Fruit fly (Drosophila melanogaster): ENCODE results near the gene CG15260.

Gene CG15260

dm6 chr2L:15329382-15329781 lies 37.3 kb upstream of the CG15260 start:
- TF ChIP-seq CG34367 (tag; optimal IDR thresholded peaks at IDR 0.05) (peak; percentile 18), CG15710 (tag; optimal IDR thresholded peaks at IDR 0.05) (peak; percentile 3), CG17806 (tag; optimal IDR thresholded peaks at IDR 0.05) (peak; percentile 44), CG32121 (GFP tag; IDR thresholded peaks at IDR 0.05) (no peak), Snoo (tag; optimal IDR thresholded peaks at IDR 0.05) (peak; percentile 26), CG10348 (GFP tag; IDR thresholded peaks at IDR 0.05) (no peak), CG8159 (tag; optimal IDR thresholded peaks at IDR 0.05) (peak; percentile 46), CG9948 (tag; optimal IDR thresholded peaks at IDR 0.05) (peak; percentile 6)

dm6 chr2L:15327993-15328392 lies 36.0 kb upstream of the CG15260 start:
- 0 out of 2 replicates have a peak, but pooled peaks have one; percentile 38 for TF ChIP-seq rn (GFP tag; IDR thresholded peaks at IDR 0.05)
- TF ChIP-seq CG8159 (tag; optimal IDR thresholded peaks at IDR 0.05): no peak
- TF ChIP-seq fd96Ca (GFP tag; IDR thresholded peaks at IDR 0.05): 0 out of 3 replicates have a peak, but pooled peaks have one; percentile 41
- TF ChIP-seq CG4496 (GFP tag; IDR thresholded peaks at IDR 0.05): 0 out of 3 replicates have a peak, but pooled peaks have one; percentile 37
- no peak for TF ChIP-seq Snoo (tag; optimal IDR thresholded peaks at IDR 0.05)
- TF ChIP-seq CG32121 (GFP tag; IDR thresholded peaks at IDR 0.05): peak; percentile 66
- peak; percentile 55; the same call in 1 of the 2 replicates for TF ChIP-seq Ets98B (GFP tag; IDR thresholded peaks at IDR 0.05)
- TF ChIP-seq CG17806 (tag; optimal IDR thresholded peaks at IDR 0.05): no peak
- TF ChIP-seq CG8301 (tag; optimal IDR thresholded peaks at IDR 0.05): peak; percentile 10
- TF ChIP-seq CG10348 (GFP tag; IDR thresholded peaks at IDR 0.05): no peak
- TF ChIP-seq CG34367 (tag; optimal IDR thresholded peaks at IDR 0.05): no peak

dm6 chr2L:15325555-15326285 lies 33.7 kb upstream of the CG15260 start:
- no peak for TF ChIP-seq CG14655 (GFP tag; optimal IDR thresholded peaks at IDR 0.05)
- no peak for TF ChIP-seq CG32121 (GFP tag; IDR thresholded peaks at IDR 0.05)
- no peak for TF ChIP-seq CG8159 (tag; optimal IDR thresholded peaks at IDR 0.05)
- TF ChIP-seq CG15710 (tag; optimal IDR thresholded peaks at IDR 0.05): no peak
- no peak for TF ChIP-seq CG34367 (tag; optimal IDR thresholded peaks at IDR 0.05)
- no peak for TF ChIP-seq CG17806 (tag; optimal IDR thresholded peaks at IDR 0.05)
- no peak for TF ChIP-seq CG12605 (GFP tag; IDR thresholded peaks at IDR 0.05)
- no peak for TF ChIP-seq CG4496 (GFP tag; IDR thresholded peaks at IDR 0.05)
- no peak for TF ChIP-seq gl (tag; optimal IDR thresholded peaks at IDR 0.05)
- no peak for TF ChIP-seq Ets98B (GFP tag; IDR thresholded peaks at IDR 0.05)
- TF ChIP-seq CG8301 (tag; optimal IDR thresholded peaks at IDR 0.05): no peak
- no peak for TF ChIP-seq Snoo (tag; optimal IDR thresholded peaks at IDR 0.05)
- TF ChIP-seq CG10348 (GFP tag; IDR thresholded peaks at IDR 0.05): no peak
- no peak for TF ChIP-seq fd96Ca (GFP tag; IDR thresholded peaks at IDR 0.05)

dm6 chr2L:15324103-15324840 lies 32.2 kb upstream of the CG15260 start:
- TF ChIP-seq Snoo (tag; optimal IDR thresholded peaks at IDR 0.05) (no peak), fd96Ca (GFP tag; IDR thresholded peaks at IDR 0.05) (no peak), CG12605 (GFP tag; IDR thresholded peaks at IDR 0.05) (no peak), CG4496 (GFP tag; IDR thresholded peaks at IDR 0.05) (no peak), Pif1A (GFP tag; optimal IDR thresholded peaks at IDR 0.05) (no peak), Pif1B (GFP tag; optimal IDR thresholded peaks at IDR 0.05) (no peak)

- no peak for TF ChIP-seq Pif1B (GFP tag; optimal IDR thresholded peaks at IDR 0.05)
- TF ChIP-seq CG13204 (GFP tag; optimal IDR thresholded peaks at IDR 0.05): no peak
- TF ChIP-seq Pif1A (GFP tag; optimal IDR thresholded peaks at IDR 0.05): no peak
- no peak for TF ChIP-seq CG17806 (tag; optimal IDR thresholded peaks at IDR 0.05)
- TF ChIP-seq rn (GFP tag; IDR thresholded peaks at IDR 0.05): no peak
- no peak for TF ChIP-seq EcR (GFP tag; optimal IDR thresholded peaks at IDR 0.05)
- no peak for TF ChIP-seq CG8159 (tag; optimal IDR thresholded peaks at IDR 0.05)
Measured at dm6 chr2L:15323196-15323595, 31.2 kb upstream of the CG15260 start.

dm6 chr2L:15321408-15321807 lies 29.4 kb upstream of the CG15260 start:
- TF ChIP-seq CG13204 (GFP tag; optimal IDR thresholded peaks at IDR 0.05): no peak
- peak; percentile 23 for TF ChIP-seq CG8159 (tag; optimal IDR thresholded peaks at IDR 0.05)
- TF ChIP-seq Ets98B (GFP tag; IDR thresholded peaks at IDR 0.05): 0 out of 2 replicates have a peak, but pooled peaks have one; percentile 20
- peak; percentile 61 for TF ChIP-seq CG14655 (GFP tag; optimal IDR thresholded peaks at IDR 0.05)
- TF ChIP-seq CG15710 (tag; optimal IDR thresholded peaks at IDR 0.05): no peak
- peak; percentile 6 for TF ChIP-seq CG9948 (tag; optimal IDR thresholded peaks at IDR 0.05)
- TF ChIP-seq CG8301 (tag; optimal IDR thresholded peaks at IDR 0.05): peak; percentile 60

- TF ChIP-seq CG32121 (GFP tag; IDR thresholded peaks at IDR 0.05) (no peak), EcR (GFP tag; optimal IDR thresholded peaks at IDR 0.05) (no peak), CG10348 (GFP tag; IDR thresholded peaks at IDR 0.05) (no peak), rn (GFP tag; IDR thresholded peaks at IDR 0.05) (no peak), CG9948 (tag; optimal IDR thresholded peaks at IDR 0.05) (no peak), CG17806 (tag; optimal IDR thresholded peaks at IDR 0.05) (no peak), gl (tag; optimal IDR thresholded peaks at IDR 0.05) (no peak), CG12605 (GFP tag; IDR thresholded peaks at IDR 0.05) (no peak)
Measured at dm6 chr2L:15319874-15320273, 27.8 kb upstream of the CG15260 start.

Data from whole organism, pupa.